Worm (Caenorhabditis elegans): ENCODE data around the gene C35A5.10.

DNA sequence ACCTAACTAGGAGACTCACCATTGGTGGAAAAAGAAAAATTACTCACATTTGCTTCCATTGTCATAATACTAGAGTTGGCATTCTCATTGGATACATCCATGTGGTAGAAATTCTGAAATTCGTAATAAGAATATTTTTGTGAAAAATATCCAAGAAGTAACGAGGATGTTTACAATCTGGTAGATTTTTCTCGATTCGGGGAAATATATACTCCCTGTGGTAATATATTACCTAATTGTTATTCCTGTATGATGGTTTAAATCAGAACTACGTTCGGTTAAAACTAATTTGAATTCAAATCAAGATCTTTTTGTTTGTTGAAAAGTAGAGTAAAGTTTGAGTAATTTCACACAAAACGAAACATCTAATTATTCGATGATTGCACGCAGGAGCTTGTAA is 45.0 kb downstream of the C35A5.10 start, which contains the start of gene srd-34:
- no peak for TF ChIP-seq ama-1 (optimal IDR thresholded peaks at IDR 0.05)
- TF ChIP-seq pes-1 (GFP tag; IDR thresholded peaks at IDR 0.05), result no peak
- no peak for TF ChIP-seq scrt-1 (GFP tag; IDR thresholded peaks at IDR 0.05)
- no peak for TF ChIP-seq ceh-13 (GFP tag; optimal IDR thresholded peaks at IDR 0.05)
